Fruit fly (Drosophila melanogaster): ENCODE data around the gene CG15408.

DNA sequence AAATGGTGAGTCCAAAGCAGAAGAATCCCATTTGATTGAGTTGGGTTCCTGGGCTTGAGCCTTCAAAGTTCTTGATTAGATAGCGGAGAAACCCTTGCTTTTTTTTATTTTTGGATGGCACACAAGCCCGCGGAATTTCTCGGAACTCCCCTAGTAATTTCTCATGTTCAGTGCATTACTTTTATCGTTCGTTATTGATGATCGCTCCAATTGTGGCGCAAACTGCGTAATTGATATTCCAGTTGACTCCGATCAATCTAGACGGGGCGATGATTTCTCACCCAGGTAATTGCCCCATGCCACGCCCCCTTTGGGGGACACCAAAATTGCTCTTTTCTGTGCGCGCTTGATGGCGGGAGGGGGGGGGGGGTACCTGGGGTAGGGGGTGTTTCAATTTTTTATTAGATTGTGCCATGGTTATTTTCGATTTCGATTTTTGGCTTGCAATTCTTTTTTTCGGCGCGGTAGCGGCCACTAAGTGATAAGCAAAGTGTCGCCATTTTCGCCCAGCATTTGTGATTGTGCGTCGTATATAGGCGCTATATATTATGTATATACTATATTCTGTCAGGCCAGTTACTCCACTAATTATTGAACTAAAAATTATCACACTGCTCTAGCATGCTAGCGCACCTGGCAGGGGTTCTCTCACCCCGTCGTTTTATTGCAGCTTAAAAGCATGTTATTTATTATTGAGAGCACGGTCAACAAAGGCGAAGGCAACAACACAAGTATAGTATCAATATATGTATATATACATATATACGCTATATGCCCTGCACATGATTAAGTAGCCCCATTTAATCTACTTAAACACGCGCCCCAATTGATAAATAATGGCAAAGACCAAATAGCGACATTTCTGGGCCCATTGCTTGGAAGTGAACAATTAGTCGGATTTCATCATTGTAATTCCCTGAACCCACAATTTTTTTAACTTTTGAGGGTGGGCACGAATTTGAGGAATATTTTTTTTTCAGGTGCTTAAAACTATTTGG is 27.5 kb upstream of the CG15408 start:
- TF ChIP-seq psq (optimal IDR thresholded peaks at IDR 0.05) (no peak), insv (optimal IDR thresholded peaks at IDR 0.05) (no peak), Myc (optimal IDR thresholded peaks at IDR 0.05) (no peak), Sin3A (optimal IDR thresholded peaks at IDR 0.05) (no peak), h (optimal IDR thresholded peaks at IDR 0.05) (no peak), ttk (optimal IDR thresholded peaks at IDR 0.05) (no peak)
